Worm (Caenorhabditis elegans) whole organism, late embryonic: ENCODE results near the gene T28D9.1.

Experiments
- C38D4.7 ChIP-seq: fragments of 200-800 bp; sonication (Bioruptor generic); optimal IDR thresholded peaks from 2 replicates; lab custom pipeline; 2018; ENCODE audit warnings: mild to moderate bottlenecking, missing genetic modification characterization, moderate library complexity, missing compliant biosample characterization
- Y22D7AL.16 ChIP-seq: sonication (generic microtip); optimal IDR thresholded peaks from 2 replicates; lab custom pipeline; 2016; ENCODE audit warnings: missing genetic modification characterization, missing compliant biosample characterization
- ahr-1 ChIP-seq: sonication (generic microtip); optimal IDR thresholded peaks from 2 replicates; lab custom pipeline; 2016; ENCODE audit warnings: missing genetic modification characterization, missing compliant biosample characterization
- ama-1 ChIP-seq: fragments of 150-350 bp; optimal IDR thresholded peaks from 2 replicates; lab custom pipeline; 2014
- ceh-18 ChIP-seq: sonication (generic microtip); optimal IDR thresholded peaks from 2 replicates; lab custom pipeline; 2016; ENCODE audit warnings: missing genetic modification characterization, missing compliant biosample characterization
- ceh-30 ChIP-seq: fragments of 150-350 bp; optimal IDR thresholded peaks from 2 replicates; lab custom pipeline; 2014; ENCODE audit warnings: missing biosample characterization, missing genetic modification characterization
- ceh-48 ChIP-seq: sonication (generic microtip); optimal IDR thresholded peaks from 2 replicates; lab custom pipeline; 2016; ENCODE audit warnings: missing genetic modification characterization, inconsistent platforms, missing compliant biosample characterization
- ceh-6 ChIP-seq: fragments of 200-800 bp; sonication (Bioruptor generic); optimal IDR thresholded peaks from 2 replicates; lab custom pipeline; 2018; ENCODE audit warnings: mild to moderate bottlenecking, missing genetic modification characterization, missing compliant biosample characterization
- ceh-9 ChIP-seq: sonication (generic microtip); optimal IDR thresholded peaks from 2 replicates; lab custom pipeline; 2016; ENCODE audit warnings: mild to moderate bottlenecking, missing genetic modification characterization, inconsistent platforms, missing compliant biosample characterization
- dmd-4 ChIP-seq: sonication (generic microtip); optimal IDR thresholded peaks from 2 replicates; lab custom pipeline; 2016; ENCODE audit warnings: borderline replicate concordance, missing genetic modification characterization, missing compliant biosample characterization
- dve-1 ChIP-seq: sonication (generic microtip); optimal IDR thresholded peaks from 2 replicates; lab custom pipeline; 2017; ENCODE audit warnings: antibody characterized with exemption, mild to moderate bottlenecking, missing genetic modification characterization, missing compliant biosample characterization
- elt-4 ChIP-seq: sonication (generic microtip); optimal IDR thresholded peaks from 2 replicates; lab custom pipeline; 2016; ENCODE audit warnings: missing genetic modification characterization, missing compliant biosample characterization
- ets-4 ChIP-seq: sonication (generic microtip); optimal IDR thresholded peaks from 2 replicates; lab custom pipeline; 2016; ENCODE audit warnings: missing genetic modification characterization, missing compliant biosample characterization
- eyg-1 ChIP-seq: sonication (generic microtip); optimal IDR thresholded peaks from 2 replicates; lab custom pipeline; 2016; ENCODE audit warnings: missing genotype, missing genetic modification characterization, missing compliant biosample characterization
- fkh-6 ChIP-seq: sonication (generic microtip); optimal IDR thresholded peaks from 2 replicates; lab custom pipeline; 2016; ENCODE audit warnings: missing genetic modification characterization, missing compliant biosample characterization
- gmeb-2 ChIP-seq: sonication (generic microtip); optimal IDR thresholded peaks from 2 replicates; lab custom pipeline; 2016; ENCODE audit warnings: missing genetic modification characterization, inconsistent platforms, missing compliant biosample characterization
- hlh-30 ChIP-seq: sonication (generic microtip); optimal IDR thresholded peaks from 2 replicates; lab custom pipeline; 2017; ENCODE audit warnings: antibody characterized with exemption, missing genetic modification characterization, missing compliant biosample characterization; ENCODE audit not compliant: insufficient read depth
- hlh-8 ChIP-seq: sonication (generic microtip); optimal IDR thresholded peaks from 2 replicates; lab custom pipeline; 2016; ENCODE audit warnings: missing genotype, missing genetic modification characterization, missing compliant biosample characterization
- lim-6 ChIP-seq: sonication (generic microtip); optimal IDR thresholded peaks from 2 replicates; lab custom pipeline; 2016; ENCODE audit warnings: missing genetic modification characterization, missing compliant biosample characterization
- lin-11 ChIP-seq: fragments of 200-800 bp; sonication (Bioruptor generic); optimal IDR thresholded peaks from 2 replicates; lab custom pipeline; 2018; ENCODE audit warnings: mild to moderate bottlenecking, missing genetic modification characterization, missing compliant biosample characterization
- nfya-1 ChIP-seq: sonication (generic microtip); optimal IDR thresholded peaks from 2 replicates; lab custom pipeline; 2017; ENCODE audit warnings: missing genetic modification characterization, mild to moderate bottlenecking, missing compliant biosample characterization, antibody characterized with exemption, moderate library complexity
- nhr-232 ChIP-seq: sonication (generic microtip); optimal IDR thresholded peaks from 2 replicates; lab custom pipeline; 2016; ENCODE audit warnings: missing genetic modification characterization, missing compliant biosample characterization
- npax-4 ChIP-seq: sonication (generic microtip); optimal IDR thresholded peaks from 2 replicates; lab custom pipeline; 2016; ENCODE audit warnings: missing genetic modification characterization, missing compliant biosample characterization
- odd-2 ChIP-seq: sonication (generic microtip); optimal IDR thresholded peaks from 2 replicates; lab custom pipeline; 2017; ENCODE audit warnings: antibody characterized with exemption, mild to moderate bottlenecking, missing genetic modification characterization, missing compliant biosample characterization
- pat-9 ChIP-seq: fragments of 200-800 bp; sonication (Bioruptor generic); optimal IDR thresholded peaks from 2 replicates; lab custom pipeline; 2018; ENCODE audit warnings: mild to moderate bottlenecking, missing genetic modification characterization, moderate library complexity, missing compliant biosample characterization
- pha-2 ChIP-seq: sonication (generic microtip); optimal IDR thresholded peaks from 2 replicates; lab custom pipeline; 2017; ENCODE audit warnings: mild to moderate bottlenecking, missing genetic modification characterization, missing compliant biosample characterization
- pha-4 ChIP-seq: fragments of 150-350 bp; optimal IDR thresholded peaks from 2 replicates; lab custom pipeline; 2018; ENCODE audit warnings: missing biosample characterization, missing genetic modification reagents, missing genetic modification characterization
- pros-1 ChIP-seq: fragments of 150-350 bp; optimal IDR thresholded peaks from 2 replicates; lab custom pipeline; 2014; ENCODE audit warnings: missing biosample characterization, missing genetic modification reagents, missing genetic modification characterization
- syd-9 ChIP-seq: sonication (generic microtip); optimal IDR thresholded peaks from 2 replicates; lab custom pipeline; 2016; ENCODE audit warnings: mild to moderate bottlenecking, missing genetic modification characterization, moderate library complexity, missing compliant biosample characterization
- tbx-2 ChIP-seq: sonication (generic microtip); optimal IDR thresholded peaks from 2 replicates; lab custom pipeline; 2016; ENCODE audit warnings: missing genetic modification characterization, missing compliant biosample characterization
- tbx-7 ChIP-seq: sonication (generic microtip); optimal IDR thresholded peaks from 2 replicates; lab custom pipeline; 2016; ENCODE audit warnings: missing genotype, missing genetic modification characterization, missing compliant biosample characterization
- unc-42 ChIP-seq: sonication (generic microtip); optimal IDR thresholded peaks from 2 replicates; lab custom pipeline; 2016; ENCODE audit warnings: missing genotype, missing genetic modification characterization, missing compliant biosample characterization
- unc-55 ChIP-seq: sonication (generic microtip); optimal IDR thresholded peaks from 2 replicates; lab custom pipeline; 2017; ENCODE audit warnings: missing biosample characterization, missing genetic modification reagents, missing genetic modification characterization

Gene T28D9.1

ce11 chrII:6475180-6475737, 16.9 kb upstream of the T28D9.1 start, which contains the start of gene T28D9.16:
Gene T28D9.16 (plus strand): TSS chrII:6475687.
- TF ChIP-seq C38D4.7 (GFP tag; lab: Kevin White, UChicago) (no peak), pha-4 (no peak), gmeb-2 (tag; lab: Kevin White, UChicago) (no peak), fkh-6 (tag; lab: Kevin White, UChicago) (no peak), pros-1 (tag; lab: Kevin White, UChicago) (no peak), hlh-30 (tag; lab: Kevin White, UChicago) (no peak), elt-4 (tag; lab: Kevin White, UChicago) (no peak), ama-1 (lab: Kevin White, UChicago) (no peak), ets-4 (tag; lab: Kevin White, UChicago) (no peak), tbx-7 (no peak), npax-4 (tag; lab: Kevin White, UChicago) (no peak)
- TF ChIP-seq, all 69 proteins: peak for 0

- TF ChIP-seq ceh-48 (no peak), ceh-9 (tag; lab: Kevin White, UChicago) (no peak), lim-6 (no peak), hlh-8 (tag; lab: Kevin White, UChicago) (no peak), ets-4 (tag; lab: Kevin White, UChicago) (no peak), ahr-1 (no peak), pat-9 (tag; lab: Kevin White, UChicago) (no peak), pros-1 (tag; lab: Kevin White, UChicago) (no peak), ceh-18 (tag; lab: Kevin White, UChicago) (no peak), Y22D7AL.16 (tag; lab: Kevin White, UChicago) (no peak), unc-55 (GFP tag; lab: Kevin White, UChicago) (no peak), lin-11 (no peak), ceh-30 (tag; lab: Kevin White, UChicago) (no peak), nfya-1 (no peak), dmd-4 (tag; lab: Kevin White, UChicago) (no peak), ceh-6 (GFP tag; lab: Kevin White, UChicago) (no peak)
These were observed 15.5 kb upstream of the T28D9.1 start, which contains the start of gene T28D9.4 for ce11 chrII:6476655-6477054. Gene T28D9.4 (plus strand): TSS chrII:6476955.

ce11 chrII:6482102-6482501, 10.1 kb upstream of the T28D9.1 start, which contains the start of gene del-10:
Gene del-10 (minus strand): TSS chrII:6482125.
- TF ChIP-seq hlh-8 (tag; lab: Kevin White, UChicago) (no peak), unc-55 (GFP tag; lab: Kevin White, UChicago) (peak; percentile 39), syd-9 (tag; lab: Kevin White, UChicago) (no peak), odd-2 (tag; lab: Kevin White, UChicago) (no peak), ahr-1 (no peak), ceh-18 (tag; lab: Kevin White, UChicago) (peak; percentile 15), nhr-232 (tag; lab: Kevin White, UChicago) (no peak), ceh-48 (no peak), elt-4 (tag; lab: Kevin White, UChicago) (no peak), pha-2 (tag; lab: Kevin White, UChicago) (no peak), eyg-1 (tag; lab: Kevin White, UChicago) (no peak)

- TF ChIP-seq ahr-1 (no peak), unc-55 (GFP tag; lab: Kevin White, UChicago) (peak; percentile 50)
These were observed 9.4 kb upstream of the T28D9.1 start for ce11 chrII:6482762-6483161.

ce11 chrII:6484876-6485526, 7.2 kb upstream of the T28D9.1 start, which contains the start of the genes lido-16 and plpp-1.2:
Gene lido-16 (minus strand): TSS chrII:6484976.
Gene plpp-1.2 (plus strand): TSS chrII:6485476.
- TF ChIP-seq tbx-2 (no peak), ceh-18 (tag; lab: Kevin White, UChicago) (no peak), dve-1 (tag; lab: Kevin White, UChicago) (no peak), unc-42 (tag; lab: Kevin White, UChicago) (no peak), dmd-4 (tag; lab: Kevin White, UChicago) (no peak)
